Fruit fly (Drosophila melanogaster): ENCODE measurements around the gene yellow-e2.

The yellow-e2 gene

dm6 chr3R:13385105-13385504 lies 21.7 kb downstream of the yellow-e2 start:
- TF ChIP-seq CG8478 (optimal IDR thresholded peaks at IDR 0.05) (no peak), CTCF (optimal IDR thresholded peaks at IDR 0.05) (no peak)

dm6 chr3R:13382656-13383142 lies 24.1 kb downstream of the yellow-e2 start:
- TF ChIP-seq CG8478 (optimal IDR thresholded peaks at IDR 0.05) (no peak), CTCF (optimal IDR thresholded peaks at IDR 0.05) (no peak)

dm6 chr3R:13381744-13382435 lies 24.9 kb downstream of the yellow-e2 start, which contains the start of the genes mRpS21 and Droj2:
TSS of gene mRpS21 (minus strand) at chr3R:13381809.
TSS of gene Droj2 (plus strand) at chr3R:13382106.
- TF ChIP-seq CTCF (optimal IDR thresholded peaks at IDR 0.05) = no peak
- no peak for TF ChIP-seq CG8478 (optimal IDR thresholded peaks at IDR 0.05)

- TF ChIP-seq CTCF (optimal IDR thresholded peaks at IDR 0.05) = no peak
- TF ChIP-seq CG8478 (optimal IDR thresholded peaks at IDR 0.05) = no peak
These were observed 27.1 kb downstream of the yellow-e2 start, which contains the start of the genes CG9813 and CG8870 for dm6 chr3R:13379675-13380074. TSS of gene CG9813 (minus strand) at chr3R:13379775. TSS of gene CG8870 (plus strand) at chr3R:13379842.

dm6 chr3R:13374913-13375312 lies 31.9 kb downstream of the yellow-e2 start:
- TF ChIP-seq CTCF (optimal IDR thresholded peaks at IDR 0.05) = no peak
- no peak for TF ChIP-seq CG8478 (optimal IDR thresholded peaks at IDR 0.05)

- TF ChIP-seq CTCF (optimal IDR thresholded peaks at IDR 0.05) = no peak
- TF ChIP-seq CG8478 (optimal IDR thresholded peaks at IDR 0.05) = no peak
These were observed 34.7 kb downstream of the yellow-e2 start, which contains the start of the genes Lip3 and CG34309 for dm6 chr3R:13371840-13372680. TSS of gene Lip3 (minus strand) at chr3R:13371904. TSS of gene CG34309 (plus strand) at chr3R:13372630.

- TF ChIP-seq CTCF (optimal IDR thresholded peaks at IDR 0.05) = no peak
- no peak for TF ChIP-seq CG8478 (optimal IDR thresholded peaks at IDR 0.05)
These were observed 37.5 kb downstream of the yellow-e2 start, which contains the start of gene CheA87a for dm6 chr3R:13369348-13369747. TSS of gene CheA87a (plus strand) at chr3R:13369648.

dm6 chr3R:13366561-13367518 lies 40.0 kb downstream of the yellow-e2 start, which contains the start of gene Elp6:
TSS of gene Elp6 (minus strand) at chr3R:13366910.
- TF ChIP-seq CTCF (optimal IDR thresholded peaks at IDR 0.05) = no peak
- TF ChIP-seq CG8478 (optimal IDR thresholded peaks at IDR 0.05) = no peak

- no peak for TF ChIP-seq CTCF (optimal IDR thresholded peaks at IDR 0.05)
- no peak for TF ChIP-seq CG8478 (optimal IDR thresholded peaks at IDR 0.05)
These were observed 41.0 kb downstream of the yellow-e2 start for dm6 chr3R:13365665-13366414.

dm6 chr3R:13364175-13365174 lies 42.3 kb downstream of the yellow-e2 start, which contains the start of gene Dic1:
TSS of gene Dic1 (plus strand) at chr3R:13364938.
- no peak for TF ChIP-seq CG8478 (optimal IDR thresholded peaks at IDR 0.05)
- TF ChIP-seq CTCF (optimal IDR thresholded peaks at IDR 0.05) = no peak

- no peak for TF ChIP-seq CTCF (optimal IDR thresholded peaks at IDR 0.05)
- no peak for TF ChIP-seq CG8478 (optimal IDR thresholded peaks at IDR 0.05)
These were observed 43.3 kb downstream of the yellow-e2 start for dm6 chr3R:13363347-13363994.

dm6 chr3R:13360108-13360507 lies 46.7 kb downstream of the yellow-e2 start:
- no peak for TF ChIP-seq CTCF (optimal IDR thresholded peaks at IDR 0.05)
